Worm (Caenorhabditis elegans) whole organism, L2 larva: ENCODE data around the gene T13C5.6.

Source experiments
- R02D3.7 ChIP-seq: fragments of 150-350 bp; optimal IDR thresholded peaks from 2 replicates; lab custom pipeline; 2014; ENCODE audit warnings: missing biosample characterization, missing genetic modification characterization
- aly-2 ChIP-seq: fragments of 150-350 bp; optimal IDR thresholded peaks from 2 replicates; lab custom pipeline; 2014; ENCODE audit warnings: missing biosample characterization, missing genetic modification characterization
- blmp-1 ChIP-seq: sonication (generic microtip); optimal IDR thresholded peaks from 2 replicates; lab custom pipeline; 2017; ENCODE audit warnings: missing genetic modification characterization, mild to moderate bottlenecking, missing compliant biosample characterization, antibody characterized with exemption, moderate library complexity; ENCODE audit not compliant: insufficient read depth
- ceh-82 ChIP-seq: fragments of 150-350 bp; optimal IDR thresholded peaks from 2 replicates; lab custom pipeline; 2014; ENCODE audit warnings: missing biosample characterization, missing genetic modification characterization
- fos-1 ChIP-seq: fragments of 150-350 bp; optimal IDR thresholded peaks from 2 replicates; lab custom pipeline; 2014; ENCODE audit warnings: missing biosample characterization, missing genetic modification characterization
- gmeb-1 ChIP-seq: fragments of 150-350 bp; optimal IDR thresholded peaks from 2 replicates; lab custom pipeline; 2014; ENCODE audit warnings: missing biosample characterization, missing genetic modification characterization
- lin-39 ChIP-seq: fragments of 150-350 bp; optimal IDR thresholded peaks from 2 replicates; lab custom pipeline; 2014; ENCODE audit warnings: missing biosample characterization, missing genetic modification reagents, missing genetic modification characterization
- mdl-1 ChIP-seq, 2 experiments: fragments of 150-350 bp in 1 of 2; sonication (generic microtip) in 1 of 2; optimal IDR thresholded peaks; 2 replicates each; lab custom pipeline; 2017; ENCODE audit warnings: missing biosample characterization in 2 of 2, missing genetic modification characterization in 2 of 2
- nhr-11 ChIP-seq: fragments of 150-350 bp; optimal IDR thresholded peaks from 2 replicates; lab custom pipeline; 2014; ENCODE audit warnings: missing biosample characterization, missing genetic modification characterization
- nhr-237 ChIP-seq: fragments of 150-350 bp; optimal IDR thresholded peaks from 2 replicates; lab custom pipeline; 2014; ENCODE audit warnings: missing biosample characterization, missing genetic modification characterization
- snpc-4 ChIP-seq: fragments of 150-350 bp; optimal IDR thresholded peaks from 2 replicates; lab custom pipeline; 2014; ENCODE audit warnings: missing biosample characterization, missing genetic modification characterization
- unc-39 ChIP-seq: fragments of 150-350 bp; optimal IDR thresholded peaks from 2 replicates; lab custom pipeline; 2014; ENCODE audit warnings: missing biosample characterization, missing genetic modification characterization
- unc-62 ChIP-seq: fragments of 150-350 bp; optimal IDR thresholded peaks from 2 replicates; lab custom pipeline; 2014; ENCODE audit warnings: missing biosample characterization, missing genetic modification reagents, missing genetic modification characterization

- no peak for TF ChIP-seq aly-2 (tag; lab: Kevin White, UChicago)
- no peak for TF ChIP-seq fos-1 (tag; lab: Kevin White, UChicago)
- no peak for TF ChIP-seq snpc-4
- no peak for TF ChIP-seq lin-39 (tag; lab: Kevin White, UChicago)
- no peak for TF ChIP-seq unc-62 (GFP tag; lab: Kevin White, UChicago)
- no peak for TF ChIP-seq mdl-1 (tag; optimal IDR thresholded peaks at IDR 0.05; lab: Kevin White, UChicago)
- TF ChIP-seq R02D3.7 (tag; lab: Kevin White, UChicago), result no peak
- TF ChIP-seq gmeb-1, result no peak
- TF ChIP-seq unc-39 (tag; lab: Kevin White, UChicago), result no peak
- no peak for TF ChIP-seq nhr-11
- no peak for TF ChIP-seq blmp-1 (tag; lab: Kevin White, UChicago)
- no peak for TF ChIP-seq nhr-237 (tag; lab: Kevin White, UChicago)
- no peak for TF ChIP-seq ceh-82 (tag; lab: Kevin White, UChicago)
Measured at ce11 chrX:6157411-6157916, 50.0 kb downstream of the T13C5.6 start.
